Worm (Caenorhabditis elegans): ENCODE results near the gene C31H1.1.

The C31H1.1 gene

ce11 chrIV:5803510-5804013, 6.3 kb downstream of the C31H1.1 start:
- no peak for TF ChIP-seq dmd-9 (GFP tag; IDR thresholded peaks at IDR 0.05)
- TF ChIP-seq madf-5 (GFP tag; IDR thresholded peaks at IDR 0.05): no peak
- no peak for TF ChIP-seq egl-27 (tag; optimal IDR thresholded peaks at IDR 0.05)
- TF ChIP-seq ama-1 (optimal IDR thresholded peaks at IDR 0.05): no peak
- no peak for TF ChIP-seq hlh-11 (tag; optimal IDR thresholded peaks at IDR 0.05)
- no peak for TF ChIP-seq R02D3.7 (tag; optimal IDR thresholded peaks at IDR 0.05)
- no peak for TF ChIP-seq mdt-29 (GFP tag; IDR thresholded peaks at IDR 0.05)
- no peak for TF ChIP-seq daf-16 (GFP tag; optimal IDR thresholded peaks at IDR 0.05)
- TF ChIP-seq daf-16 (tag; optimal IDR thresholded peaks at IDR 0.05): no peak
- no peak for TF ChIP-seq Y75B8A.6 (GFP tag; IDR thresholded peaks at IDR 0.05)
- no peak for TF ChIP-seq T20F7.1 (GFP tag; optimal IDR thresholded peaks at IDR 0.05)
- TF ChIP-seq lin-29 (GFP tag; IDR thresholded peaks at IDR 0.05): no peak
- TF ChIP-seq duxl-1 (tag; optimal IDR thresholded peaks at IDR 0.05; ENCODE audit: poor library complexity): no peak
- no peak for TF ChIP-seq ceh-62 (tag; optimal IDR thresholded peaks at IDR 0.05)
- no peak for TF ChIP-seq skn-1 (tag; optimal IDR thresholded peaks at IDR 0.05)
- no peak for TF ChIP-seq vab-7 (GFP tag; IDR thresholded peaks at IDR 0.05)
- TF ChIP-seq mdl-1 (tag; optimal IDR thresholded peaks at IDR 0.05): no peak
- no peak for TF ChIP-seq ceh-28 (tag; optimal IDR thresholded peaks at IDR 0.05)
- TF ChIP-seq unc-130 (GFP tag; optimal IDR thresholded peaks at IDR 0.05): no peak

- TF ChIP-seq saeg-2 (GFP tag; IDR thresholded peaks at IDR 0.05) (no peak), lin-39 (tag; optimal IDR thresholded peaks at IDR 0.05) (no peak), hlh-30 (tag; optimal IDR thresholded peaks at IDR 0.05; ENCODE audit: insufficient read depth) (peak; percentile 41), hmg-1.1 (GFP tag; IDR thresholded peaks at IDR 0.05) (peak; percentile 57), mep-1 (tag; optimal IDR thresholded peaks at IDR 0.05) (peak; percentile 25), hif-1 (tag; optimal IDR thresholded peaks at IDR 0.05) (peak in 1 of 2 experiments; percentile 39), skn-1 (tag; optimal IDR thresholded peaks at IDR 0.05) (no peak), unc-62 (GFP tag; optimal IDR thresholded peaks at IDR 0.05 in 1 of 2) (peak in 1 of 2 experiments; percentile 84), unc-62 (tag; optimal IDR thresholded peaks at IDR 0.05) (no peak), lsy-2 (tag; optimal IDR thresholded peaks at IDR 0.05) (peak; percentile 76 to 94), nhr-11 (tag; optimal IDR thresholded peaks at IDR 0.05) (peak; percentile 55), dpl-1 (GFP tag; optimal IDR thresholded peaks at IDR 0.05) (peak; percentile 14), ceh-44 (GFP tag; IDR thresholded peaks at IDR 0.05) (no peak), F37D6.2 (tag; optimal IDR thresholded peaks at IDR 0.05) (peak; percentile 17), cey-2 (tag; optimal IDR thresholded peaks at IDR 0.05; ENCODE audit: borderline replicate concordance, insufficient read depth) (no peak), mdl-1 (tag; optimal IDR thresholded peaks at IDR 0.05) (peak in 1 of 2 experiments; percentile 17), aha-1 (tag) (peak; percentile 95), attf-4 (tag; optimal IDR thresholded peaks at IDR 0.05) (no peak), rbr-2 (tag; optimal IDR thresholded peaks at IDR 0.05) (peak; percentile 57), zfp-2 (tag; optimal IDR thresholded peaks at IDR 0.05) (no peak)
Measured at ce11 chrIV:5805477-5805876, 8.2 kb downstream of the C31H1.1 start.

- TF ChIP-seq hmg-1.1 (GFP tag; IDR thresholded peaks at IDR 0.05) (no peak), lin-38 (GFP tag; IDR thresholded peaks at IDR 0.05) (no peak), nhr-6 (tag; optimal IDR thresholded peaks at IDR 0.05) (no peak), nhr-10 (tag; optimal IDR thresholded peaks at IDR 0.05) (no peak), nhr-237 (tag; optimal IDR thresholded peaks at IDR 0.05) (no peak), dmd-9 (GFP tag; IDR thresholded peaks at IDR 0.05) (no peak), mxl-3 (GFP tag; optimal IDR thresholded peaks at IDR 0.05) (no peak), duxl-1 (tag; optimal IDR thresholded peaks at IDR 0.05; ENCODE audit: poor library complexity) (no peak), nhr-25 (tag; optimal IDR thresholded peaks at IDR 0.05; ENCODE audit: borderline replicate concordance, insufficient read depth) (no peak), F49E8.2 (tag; optimal IDR thresholded peaks at IDR 0.05; ENCODE audit: borderline replicate concordance) (no peak), ceh-44 (GFP tag; IDR thresholded peaks at IDR 0.05) (no peak), ceh-62 (tag; optimal IDR thresholded peaks at IDR 0.05) (no peak), T26A8.4 (GFP tag; IDR thresholded peaks at IDR 0.05) (no peak), dve-1 (tag; optimal IDR thresholded peaks at IDR 0.05; ENCODE audit: insufficient read depth) (no peak), ceh-20 (GFP tag; IDR thresholded peaks at IDR 0.05) (no peak), egl-43 (GFP tag; IDR thresholded peaks at IDR 0.05) (no peak), daf-8 (GFP tag; IDR thresholded peaks at IDR 0.05) (no peak), daf-16 (GFP tag; optimal IDR thresholded peaks at IDR 0.05) (no peak), daf-16 (tag; optimal IDR thresholded peaks at IDR 0.05) (no peak), unc-130 (GFP tag; optimal IDR thresholded peaks at IDR 0.05) (no peak)
Measured at ce11 chrIV:5806348-5806747, 9.1 kb downstream of the C31H1.1 start.

Measured in whole organism, L4 larva.